Worm (Caenorhabditis elegans): ENCODE results near the gene M03F4.4.

The M03F4.4 gene

ce11 chrX:4960422-4960821 lies 3.2 kb upstream of the M03F4.4 start, which contains the start of gene act-4 (continued):
- TF ChIP-seq lin-29 (GFP tag; IDR thresholded peaks at IDR 0.05) = no peak
- TF ChIP-seq lsy-2 (tag; optimal IDR thresholded peaks at IDR 0.05) = peak in 1 of 2 experiments; percentile 60
- TF ChIP-seq cey-2 (tag; optimal IDR thresholded peaks at IDR 0.05; ENCODE audit: borderline replicate concordance, insufficient read depth) = no peak
- no peak for TF ChIP-seq ZK546.5 (tag; optimal IDR thresholded peaks at IDR 0.05)
- TF ChIP-seq zip-11 (GFP tag; IDR thresholded peaks at IDR 0.05) = no peak
- peak; percentile 50 for TF ChIP-seq hlh-30 (tag; optimal IDR thresholded peaks at IDR 0.05; ENCODE audit: insufficient read depth)
- peak; percentile 97 for TF ChIP-seq ama-1 (optimal IDR thresholded peaks at IDR 0.05)
- TF ChIP-seq Y5F2A.4 (GFP tag; optimal IDR thresholded peaks at IDR 0.05) = no peak
- TF ChIP-seq Y48G9A.11 (GFP tag; IDR thresholded peaks at IDR 0.05) = no peak
- no peak for TF ChIP-seq nhr-48 (tag; optimal IDR thresholded peaks at IDR 0.05)
- peak; percentile 76 for TF ChIP-seq hmg-1.1 (GFP tag; IDR thresholded peaks at IDR 0.05)
- TF ChIP-seq unc-39 (tag; optimal IDR thresholded peaks at IDR 0.05) = no peak
- TF ChIP-seq daf-12 (tag; optimal IDR thresholded peaks at IDR 0.05) = no peak

ce11 chrX:4959440-4959839 lies 2.2 kb upstream of the M03F4.4 start:
- TF ChIP-seq daf-16 (GFP tag; optimal IDR thresholded peaks at IDR 0.05) = peak in 1 of 2 experiments; percentile 12
- TF ChIP-seq daf-16 (tag; optimal IDR thresholded peaks at IDR 0.05) = no peak
- peak; percentile 17 for TF ChIP-seq aha-1 (tag)
- no peak for TF ChIP-seq vab-7 (GFP tag; IDR thresholded peaks at IDR 0.05)
- TF ChIP-seq dve-1 (tag; optimal IDR thresholded peaks at IDR 0.05; ENCODE audit: insufficient read depth) = peak; percentile 14

DNA sequence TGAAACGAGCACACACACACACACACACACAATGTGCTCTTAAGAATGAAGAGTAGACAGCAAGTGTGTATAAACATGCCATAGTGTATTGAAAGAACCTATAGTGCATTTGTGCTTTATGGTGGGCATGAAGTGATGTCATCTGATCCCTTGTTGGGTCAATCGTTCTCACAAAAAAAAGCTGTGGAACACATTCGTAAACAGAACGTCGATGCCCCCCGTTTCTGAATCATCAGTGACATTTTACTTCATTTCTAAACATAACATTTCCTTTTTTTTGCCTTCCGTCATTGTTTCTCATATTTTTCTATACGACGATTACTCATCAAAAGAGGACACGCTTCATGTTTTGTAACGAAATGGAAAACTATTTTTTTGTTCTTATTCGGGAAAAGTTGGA lies 1.8 kb upstream of the M03F4.4 start:
- TF ChIP-seq nhr-6 (tag; optimal IDR thresholded peaks at IDR 0.05) (peak; percentile 89), pha-4 (GFP tag; IDR thresholded peaks at IDR 0.05) (no peak), pha-4 (tag; optimal IDR thresholded peaks at IDR 0.05) (peak; percentile 37), mep-1 (tag; optimal IDR thresholded peaks at IDR 0.05) (no peak), dve-1 (tag; optimal IDR thresholded peaks at IDR 0.05; ENCODE audit: insufficient read depth) (peak; percentile 31), hlh-30 (tag; optimal IDR thresholded peaks at IDR 0.05; ENCODE audit: insufficient read depth) (no peak), lin-1 (GFP tag; IDR thresholded peaks at IDR 0.05) (no peak)

- TF ChIP-seq unc-130 (GFP tag; optimal IDR thresholded peaks at IDR 0.05) = no peak
- TF ChIP-seq tag-97 (GFP tag; IDR thresholded peaks at IDR 0.05) = no peak
- no peak for TF ChIP-seq nhr-25 (tag; optimal IDR thresholded peaks at IDR 0.05; ENCODE audit: borderline replicate concordance, insufficient read depth)
- no peak for TF ChIP-seq unc-62 (GFP tag; optimal IDR thresholded peaks at IDR 0.05 in 1 of 2)
- TF ChIP-seq unc-62 (tag; optimal IDR thresholded peaks at IDR 0.05) = no peak
- TF ChIP-seq rbr-2 (tag; optimal IDR thresholded peaks at IDR 0.05) = no peak
- no peak for TF ChIP-seq ztf-7 (tag; optimal IDR thresholded peaks at IDR 0.05)
- TF ChIP-seq ZK546.5 (tag; optimal IDR thresholded peaks at IDR 0.05) = no peak
- TF ChIP-seq zip-11 (GFP tag; IDR thresholded peaks at IDR 0.05) = no peak
- TF ChIP-seq egl-27 (tag; optimal IDR thresholded peaks at IDR 0.05) = no peak
Measured at ce11 chrX:4947749-4948148, 9.5 kb downstream of the M03F4.4 start, which contains the start of gene tyra-3. Gene tyra-3, plus strand, starts transcription at chrX:4948049.

DNA sequence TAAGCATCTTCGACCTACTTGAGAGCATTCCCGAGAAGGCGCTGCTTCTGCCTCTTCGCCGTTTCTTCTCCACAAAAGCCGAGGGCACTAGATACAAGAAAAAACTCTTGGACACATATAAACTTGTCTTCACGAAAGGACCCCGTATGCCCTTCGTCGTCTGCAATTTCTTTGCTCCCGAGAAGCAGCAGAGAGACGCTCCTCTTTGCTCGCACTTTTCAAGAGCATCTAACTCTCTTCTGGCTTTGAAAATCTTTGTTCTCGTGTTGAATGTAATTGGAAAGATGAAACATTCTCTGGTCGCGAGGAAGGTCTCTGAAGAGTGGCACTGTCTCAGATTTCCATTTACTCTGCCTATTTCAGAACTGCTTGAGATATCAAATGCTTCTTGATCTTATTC lies 18.2 kb downstream of the M03F4.4 start:
- TF ChIP-seq fkh-10 (GFP tag; optimal IDR thresholded peaks at IDR 0.05) = peak; percentile 34
- no peak for TF ChIP-seq php-3 (GFP tag; IDR thresholded peaks at IDR 0.05)
- TF ChIP-seq nhr-28 (tag; optimal IDR thresholded peaks at IDR 0.05) = no peak
- no peak for TF ChIP-seq arid-1 (GFP tag; conservative IDR thresholded peaks at IDR 0.05)
- no peak for TF ChIP-seq zag-1 (tag; optimal IDR thresholded peaks at IDR 0.05)
- TF ChIP-seq nhr-11 (tag; optimal IDR thresholded peaks at IDR 0.05) = no peak
- no peak for TF ChIP-seq aha-1 (tag)
- TF ChIP-seq Y75B8A.6 (GFP tag; IDR thresholded peaks at IDR 0.05) = no peak

Measured in whole organism, L4 larva.